Worm (Caenorhabditis elegans) whole organism, L2 larva: ENCODE results near the gene K03A11.4.
"Not testable (repeated sequence)": the region's sequence is repeated elsewhere in the genome, so short reads cannot be mapped to it uniquely, and the experiment has no call there.

Experiments
- C34F6.9 ChIP-seq: fragments of 150-350 bp; optimal IDR thresholded peaks from 2 replicates; lab custom pipeline; 2014; ENCODE audit warnings: missing biosample characterization, missing genetic modification characterization
- F13H6.1 ChIP-seq: sonication (generic microtip); optimal IDR thresholded peaks from 2 replicates; lab custom pipeline; 2016; ENCODE audit warnings: missing genetic modification characterization, missing compliant biosample characterization
- Y55F3AM.14 ChIP-seq: fragments of 200-800 bp; sonication (Bioruptor generic); optimal IDR thresholded peaks from 2 replicates; lab custom pipeline; 2018; ENCODE audit warnings: mild to moderate bottlenecking, missing genetic modification characterization, missing compliant biosample characterization
- alr-1 ChIP-seq: fragments of 150-350 bp; optimal IDR thresholded peaks from 2 replicates; lab custom pipeline; 2014; ENCODE audit warnings: missing biosample characterization, missing genetic modification characterization
- aly-2 ChIP-seq: fragments of 150-350 bp; optimal IDR thresholded peaks from 2 replicates; lab custom pipeline; 2014; ENCODE audit warnings: missing biosample characterization, missing genetic modification characterization
- blmp-1 ChIP-seq: sonication (generic microtip); optimal IDR thresholded peaks from 2 replicates; lab custom pipeline; 2017; ENCODE audit warnings: missing genetic modification characterization, mild to moderate bottlenecking, missing compliant biosample characterization, antibody characterized with exemption, moderate library complexity; ENCODE audit not compliant: insufficient read depth
- ceh-16 ChIP-seq: fragments of 150-350 bp; optimal IDR thresholded peaks from 2 replicates; lab custom pipeline; 2014; ENCODE audit warnings: missing biosample characterization, missing genetic modification characterization
- crh-2 ChIP-seq: sonication (generic microtip); optimal IDR thresholded peaks from 2 replicates; lab custom pipeline; 2017; ENCODE audit warnings: missing biosample characterization, missing genetic modification characterization
- dmd-4 ChIP-seq: sonication (generic microtip); optimal IDR thresholded peaks from 2 replicates; lab custom pipeline; 2017; ENCODE audit warnings: missing biosample characterization, missing genetic modification characterization
- egl-27 ChIP-seq: sonication (generic microtip); optimal IDR thresholded peaks from 3 replicates; lab custom pipeline; 2017; ENCODE audit warnings: missing biosample characterization, missing genetic modification reagents, missing genetic modification characterization
- elt-3 ChIP-seq: sonication (generic microtip); optimal IDR thresholded peaks from 2 replicates; lab custom pipeline; 2017; ENCODE audit warnings: missing biosample characterization, missing genetic modification characterization
- fos-1 ChIP-seq: fragments of 150-350 bp; optimal IDR thresholded peaks from 2 replicates; lab custom pipeline; 2014; ENCODE audit warnings: missing biosample characterization, missing genetic modification characterization
- gmeb-1 ChIP-seq: fragments of 150-350 bp; optimal IDR thresholded peaks from 2 replicates; lab custom pipeline; 2014; ENCODE audit warnings: missing biosample characterization, missing genetic modification characterization
- lin-11 ChIP-seq: fragments of 150-350 bp; sonication (generic microtip); optimal IDR thresholded peaks from 2 replicates; lab custom pipeline; 2014; ENCODE audit warnings: missing biosample characterization, missing genetic modification characterization, inconsistent platforms, mixed read lengths
- lin-13 ChIP-seq: fragments of 150-350 bp; optimal IDR thresholded peaks from 2 replicates; lab custom pipeline; 2014; ENCODE audit warnings: missing biosample characterization, missing genetic modification reagents, missing genetic modification characterization
- lin-39 ChIP-seq: fragments of 150-350 bp; optimal IDR thresholded peaks from 2 replicates; lab custom pipeline; 2014; ENCODE audit warnings: missing biosample characterization, missing genetic modification reagents, missing genetic modification characterization
- lsy-2 ChIP-seq, 2 experiments: fragments of 150-350 bp in 1 of 2; sonication (generic microtip) in 1 of 2; optimal IDR thresholded peaks; 2 replicates each; lab custom pipeline; 2014 to 2017; ENCODE audit warnings: missing biosample characterization in 2 of 2, missing genetic modification characterization in 2 of 2
- mab-5 ChIP-seq: fragments of 150-350 bp; optimal IDR thresholded peaks from 2 replicates; lab custom pipeline; 2014; ENCODE audit warnings: missing biosample characterization, missing genetic modification characterization
- mbf-1 ChIP-seq: sonication (generic microtip); optimal IDR thresholded peaks from 2 replicates; lab custom pipeline; 2017; ENCODE audit warnings: missing biosample characterization, missing genetic modification characterization
- mdl-1 ChIP-seq, 2 experiments: fragments of 150-350 bp in 1 of 2; sonication (generic microtip) in 1 of 2; optimal IDR thresholded peaks; 2 replicates each; lab custom pipeline; 2017; ENCODE audit warnings: missing biosample characterization in 2 of 2, missing genetic modification characterization in 2 of 2
- nhr-10 ChIP-seq: sonication (generic microtip); optimal IDR thresholded peaks from 2 replicates; lab custom pipeline; 2017; ENCODE audit warnings: missing biosample characterization, missing genetic modification characterization
- nhr-11 ChIP-seq: fragments of 150-350 bp; optimal IDR thresholded peaks from 2 replicates; lab custom pipeline; 2014; ENCODE audit warnings: missing biosample characterization, missing genetic modification characterization
- nhr-12 ChIP-seq: fragments of 150-350 bp; optimal IDR thresholded peaks from 2 replicates; lab custom pipeline; 2014; ENCODE audit warnings: missing biosample characterization, missing genetic modification characterization
- nhr-129 ChIP-seq: fragments of 150-350 bp; optimal IDR thresholded peaks from 2 replicates; lab custom pipeline; 2014; ENCODE audit warnings: missing biosample characterization, missing genetic modification characterization
- nhr-21 ChIP-seq: fragments of 150-350 bp; optimal IDR thresholded peaks from 2 replicates; lab custom pipeline; 2014; ENCODE audit warnings: missing biosample characterization, missing genetic modification characterization
- nhr-23 ChIP-seq: fragments of 150-350 bp; optimal IDR thresholded peaks from 2 replicates; lab custom pipeline; 2014; ENCODE audit warnings: missing biosample characterization, missing genetic modification reagents, missing genetic modification characterization
- nhr-237 ChIP-seq: fragments of 150-350 bp; optimal IDR thresholded peaks from 2 replicates; lab custom pipeline; 2014; ENCODE audit warnings: missing biosample characterization, missing genetic modification characterization
- nhr-25 ChIP-seq: fragments of 150-350 bp; sonication (generic microtip); optimal IDR thresholded peaks from 3 replicates; lab custom pipeline; 2014; ENCODE audit warnings: missing biosample characterization, missing genetic modification characterization
- nhr-6 ChIP-seq: fragments of 150-350 bp; optimal IDR thresholded peaks from 2 replicates; lab custom pipeline; 2014; ENCODE audit warnings: missing biosample characterization, missing genetic modification characterization
- nhr-77 ChIP-seq: fragments of 150-350 bp; optimal IDR thresholded peaks from 2 replicates; lab custom pipeline; 2014; ENCODE audit warnings: missing biosample characterization, missing genetic modification characterization
- peb-1 ChIP-seq: fragments of 150-350 bp; optimal IDR thresholded peaks from 2 replicates; lab custom pipeline; 2014; ENCODE audit warnings: missing biosample characterization, missing genetic modification characterization
- sem-4 ChIP-seq: fragments of 150-350 bp; optimal IDR thresholded peaks from 2 replicates; lab custom pipeline; 2014; ENCODE audit warnings: missing biosample characterization, missing genetic modification reagents, missing genetic modification characterization
- skn-1 ChIP-seq: sonication (generic microtip); optimal IDR thresholded peaks from 2 replicates; lab custom pipeline; 2017; ENCODE audit warnings: missing biosample characterization, missing genetic modification characterization
- sma-3 ChIP-seq: sonication (generic microtip); optimal IDR thresholded peaks from 2 replicates; lab custom pipeline; 2016; ENCODE audit warnings: missing genetic modification reagents, missing genetic modification characterization, missing compliant biosample characterization
- sma-9 ChIP-seq, 2 experiments: fragments of 150-350 bp in 1 of 2; sonication (generic microtip) in 1 of 2; optimal IDR thresholded peaks; 2 replicates each; lab custom pipeline; 2014 to 2016; ENCODE audit warnings: missing genetic modification characterization in 2 of 2, mild to moderate bottlenecking in 1 of 2, missing biosample characterization in 1 of 2, missing compliant biosample characterization in 1 of 2, missing genetic modification reagents in 1 of 2, moderate library complexity in 1 of 2
- unc-39 ChIP-seq: fragments of 150-350 bp; optimal IDR thresholded peaks from 2 replicates; lab custom pipeline; 2014; ENCODE audit warnings: missing biosample characterization, missing genetic modification characterization
- unc-55 ChIP-seq: fragments of 150-350 bp; sonication (generic microtip); optimal IDR thresholded peaks from 3 replicates; lab custom pipeline; 2014; ENCODE audit warnings: missing biosample characterization, missing genetic modification reagents, missing genetic modification characterization
- zag-1 ChIP-seq: fragments of 150-350 bp; optimal IDR thresholded peaks from 2 replicates; lab custom pipeline; 2014; ENCODE audit warnings: missing biosample characterization, missing genetic modification characterization
- ztf-11 ChIP-seq: sonication (generic microtip); optimal IDR thresholded peaks from 2 replicates; lab custom pipeline; 2017; ENCODE audit warnings: missing biosample characterization, missing genetic modification characterization
- ztf-4 ChIP-seq: fragments of 150-350 bp; optimal IDR thresholded peaks from 2 replicates; lab custom pipeline; 2014; ENCODE audit warnings: missing biosample characterization, missing genetic modification characterization

Gene K03A11.4

DNA sequence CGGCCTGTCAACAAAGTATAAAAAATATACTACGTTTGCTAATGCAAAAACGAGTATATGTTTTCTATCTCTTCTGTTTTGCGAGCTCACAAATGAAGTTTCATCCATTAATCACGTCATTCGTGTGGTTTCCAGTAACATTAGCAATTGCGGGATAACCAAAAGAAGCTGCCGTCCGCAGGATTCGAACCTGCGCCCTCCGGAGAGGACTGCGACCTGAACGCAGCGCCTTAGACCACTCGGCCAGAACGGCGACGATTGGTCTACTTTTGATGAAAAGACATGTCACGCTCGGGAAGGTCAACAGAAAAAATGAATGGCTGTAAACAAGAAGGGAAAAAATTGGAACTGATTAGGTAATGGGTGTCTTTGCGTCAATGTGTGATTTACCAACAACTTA lies 39.2 kb upstream of the K03A11.4 start (continued):
- TF ChIP-seq mab-5 (tag; lab: Kevin White, UChicago) (no peak), nhr-23 (tag; lab: Kevin White, UChicago) (no peak), nhr-25 (tag; lab: Kevin White, UChicago) (no peak), nhr-237 (tag; lab: Kevin White, UChicago) (no peak), elt-3 (tag; lab: Kevin White, UChicago) (no peak), nhr-129 (tag; lab: Kevin White, UChicago) (peak; percentile 29), alr-1 (no peak), dmd-4 (tag; lab: Kevin White, UChicago) (no peak), lin-39 (tag; lab: Kevin White, UChicago) (no peak), ztf-4 (tag; lab: Kevin White, UChicago) (no peak), nhr-6 (tag; lab: Kevin White, UChicago) (no peak), nhr-11 (tag; lab: Kevin White, UChicago) (no peak), unc-39 (no peak), crh-2 (tag; lab: Kevin White, UChicago) (no peak), nhr-10 (tag; lab: Kevin White, UChicago) (no peak), nhr-12 (tag; lab: Kevin White, UChicago) (no peak), zag-1 (tag; lab: Kevin White, UChicago) (no peak)

DNA sequence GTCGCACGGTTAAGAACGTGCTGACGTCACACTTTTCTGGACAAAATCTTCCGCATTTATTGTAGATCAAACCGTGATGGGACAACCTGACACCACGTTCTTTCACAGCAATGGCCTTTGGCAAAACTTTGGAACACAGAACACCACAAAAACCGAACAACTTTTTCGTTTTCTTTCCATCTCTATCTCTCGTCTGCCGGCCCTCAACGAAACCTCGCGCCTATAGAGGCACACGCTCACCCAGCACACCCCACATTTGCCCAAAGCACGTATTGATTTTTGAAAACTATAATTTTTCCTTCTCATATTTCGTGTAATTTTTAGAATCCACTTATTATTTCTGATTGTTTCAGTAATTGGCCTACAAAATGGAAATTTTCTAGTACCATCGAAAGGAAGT lies 36.1 kb upstream of the K03A11.4 start:
- TF ChIP-seq zag-1 (tag; lab: Kevin White, UChicago), result no peak
- TF ChIP-seq lin-39 (tag; lab: Kevin White, UChicago), result no peak
- TF ChIP-seq skn-1 (tag; lab: Kevin White, UChicago), result no peak
- TF ChIP-seq aly-2 (tag; lab: Kevin White, UChicago), result no peak
- TF ChIP-seq peb-1, result no peak
- no peak for TF ChIP-seq nhr-6 (tag; lab: Kevin White, UChicago)
- no peak for TF ChIP-seq C34F6.9 (tag; lab: Kevin White, UChicago)
- TF ChIP-seq sma-9 (GFP tag; optimal IDR thresholded peaks at IDR 0.05; lab: Kevin White, UChicago), result no peak
- TF ChIP-seq sma-9 (tag; optimal IDR thresholded peaks at IDR 0.05; lab: Kevin White, UChicago), result no peak
- no peak for TF ChIP-seq mab-5 (tag; lab: Kevin White, UChicago)

- TF ChIP-seq nhr-77 (tag; lab: Kevin White, UChicago) (peak; percentile 37), C34F6.9 (tag; lab: Kevin White, UChicago) (peak; percentile 80), lin-39 (tag; lab: Kevin White, UChicago) (peak; percentile 8), ztf-4 (tag; lab: Kevin White, UChicago) (peak; percentile 71), lin-11 (tag; lab: Kevin White, UChicago) (peak; percentile 85), lsy-2 (tag; optimal IDR thresholded peaks at IDR 0.05; lab: Kevin White, UChicago) (peak; percentile 69 to 81), zag-1 (tag; lab: Kevin White, UChicago) (peak; percentile 76), fos-1 (peak; percentile 84), mab-5 (tag; lab: Kevin White, UChicago) (peak; percentile 48), sma-3 (GFP tag; lab: Kevin White, UChicago) (peak; percentile 86), sma-9 (GFP tag; optimal IDR thresholded peaks at IDR 0.05; lab: Kevin White, UChicago) (peak; percentile 91), mdl-1 (tag; optimal IDR thresholded peaks at IDR 0.05; lab: Kevin White, UChicago) (peak in 1 of 2 experiments; percentile 26), unc-55 (GFP tag; lab: Kevin White, UChicago) (peak; percentile 93), nhr-11 (tag; lab: Kevin White, UChicago) (peak; percentile 67), ceh-16 (tag; lab: Kevin White, UChicago) (peak; percentile 39), nhr-129 (tag; lab: Kevin White, UChicago) (peak; percentile 92), blmp-1 (peak; percentile 23), nhr-6 (tag; lab: Kevin White, UChicago) (peak; percentile 55), ztf-11 (tag; lab: Kevin White, UChicago) (peak; percentile 43), F13H6.1 (tag; lab: Kevin White, UChicago) (peak; percentile 84), sem-4 (tag; lab: Kevin White, UChicago) (peak; percentile 69), mbf-1 (tag; lab: Kevin White, UChicago) (peak; percentile 38), nhr-10 (tag; lab: Kevin White, UChicago) (peak; percentile 40), gmeb-1 (tag; lab: Kevin White, UChicago) (peak; percentile 77), egl-27 (tag; lab: Kevin White, UChicago) (peak; percentile 81), Y55F3AM.14 (peak; percentile 66), nhr-21 (tag; lab: Kevin White, UChicago) (peak; percentile 86), lin-13 (peak; percentile 90), crh-2 (tag; lab: Kevin White, UChicago) (peak; percentile 84), skn-1 (tag; lab: Kevin White, UChicago) (peak; percentile 42)
- TF ChIP-seq sma-9 (tag; optimal IDR thresholded peaks at IDR 0.05; lab: Kevin White, UChicago), result not testable (repeated sequence)
- TF ChIP-seq, all 48 proteins: peak for 30; not testable (repeated sequence) for 18
These were observed 31.6 kb upstream of the K03A11.4 start for ce11 chrX:13046324-13046723.
